Worm (Caenorhabditis elegans): ENCODE results near the gene F55G11.6.

- TF ChIP-seq unc-39 (tag; optimal IDR thresholded peaks at IDR 0.05), result no peak
- no peak for TF ChIP-seq nhr-12 (tag; optimal IDR thresholded peaks at IDR 0.05)
- no peak for TF ChIP-seq dmd-4 (tag; optimal IDR thresholded peaks at IDR 0.05)
- TF ChIP-seq ZK546.5 (tag; optimal IDR thresholded peaks at IDR 0.05), result no peak
- TF ChIP-seq egl-27 (tag; optimal IDR thresholded peaks at IDR 0.05), result no peak
- TF ChIP-seq lin-13 (GFP tag; optimal IDR thresholded peaks at IDR 0.05), result no peak
- TF ChIP-seq nhr-25 (tag; optimal IDR thresholded peaks at IDR 0.05), result no peak
- no peak for TF ChIP-seq elt-3 (tag; optimal IDR thresholded peaks at IDR 0.05)
Measured at ce11 chrIV:12921027-12921426, 36.8 kb upstream of the F55G11.6 start, which contains the start of gene C32H11.4.

Data from whole organism, L2 larva.